Worm (Caenorhabditis elegans) whole organism, L4/young adult: ENCODE data around the gene Y43F8C.13.

Source experiments
- W03F9.2 ChIP-seq: fragments of 150-350 bp; optimal IDR thresholded peaks from 2 replicates; lab custom pipeline; 2014; ENCODE audit warnings: missing biosample characterization, missing genetic modification characterization
- him-1 ChIP-seq: sonication (generic microtip); optimal IDR thresholded peaks from 2 replicates; lab custom pipeline; 2016; ENCODE audit warnings: missing genotype, missing genetic modification reagents, missing genetic modification characterization, missing compliant biosample characterization

ce11 chrV:19697348-19698172 lies at the start of gene Y43F8C.13, which contains the start of gene ani-3:
- TF ChIP-seq W03F9.2 (tag; lab: Kevin White, UChicago) (no peak), him-1 (tag; lab: Kevin White, UChicago) (no peak)
